Fruit fly (Drosophila melanogaster) whole organism, prepupa: ENCODE results near the gene Son.
A peak's percentile ranks its signal among the peaks of the same experiment; 100 is the strongest.

Experiments used
- Blimp-1 ChIP-seq: fragments of 200-800 bp; sonication (Bioruptor generic); optimal IDR thresholded peaks from 3 replicates; lab custom pipeline; 2017; ENCODE audit warnings: missing biosample characterization, missing genetic modification characterization, mild to moderate bottlenecking, moderate library complexity, missing genetic modification reagents
- CG10631 ChIP-seq: fragments of 200-800 bp; sonication (Bioruptor generic); optimal IDR thresholded peaks from 2 replicates; lab custom pipeline; 2016; ENCODE audit warnings: missing biosample characterization, missing genetic modification characterization
- CG10669 ChIP-seq: fragments of 200-800 bp; sonication (Bioruptor generic); optimal IDR thresholded peaks from 3 replicates; lab custom pipeline; 2018; ENCODE audit warnings: missing biosample characterization, mild to moderate bottlenecking, missing genetic modification characterization, moderate library complexity
- CG11294 ChIP-seq: fragments of 200-800 bp; sonication (Bioruptor generic); IDR thresholded peaks from 2 replicates; pipeline ENCODE4 v1.3.6; 2022; ENCODE audit warnings: missing biosample characterization, missing genetic modification characterization
- CG11762 ChIP-seq: fragments of 200-800 bp; sonication (Bioruptor generic); optimal IDR thresholded peaks from 3 replicates; lab custom pipeline; 2016; ENCODE audit warnings: missing biosample characterization, missing genetic modification characterization; ENCODE audit not compliant: insufficient read depth
- CG11902 ChIP-seq: fragments of 200-800 bp; sonication (Bioruptor generic); optimal IDR thresholded peaks from 3 replicates; lab custom pipeline; 2016; ENCODE audit warnings: missing biosample characterization, missing genetic modification characterization
- CG15336 ChIP-seq: fragments of 200-800 bp; sonication (Bioruptor generic); IDR thresholded peaks from 2 replicates; pipeline ENCODE4 v1.3.6; 2022; ENCODE audit warnings: missing biosample characterization, missing genetic modification characterization
- CG1621 ChIP-seq: fragments of 200-800 bp; sonication (Bioruptor generic); optimal IDR thresholded peaks from 3 replicates; lab custom pipeline; 2018; ENCODE audit warnings: missing biosample characterization, mild to moderate bottlenecking, missing genetic modification characterization
- CG16779 ChIP-seq: fragments of 200-800 bp; sonication (Bioruptor generic); optimal IDR thresholded peaks from 3 replicates; lab custom pipeline; 2017; ENCODE audit warnings: missing biosample characterization, mild to moderate bottlenecking, missing genetic modification characterization
- CG3032 ChIP-seq: fragments of 200-800 bp; optimal IDR thresholded peaks from 2 replicates; lab custom pipeline; 2019; ENCODE audit warnings: missing biosample characterization, mild to moderate bottlenecking, missing genetic modification characterization, moderate library complexity
- CG31627 ChIP-seq: fragments of 200-800 bp; sonication (Bioruptor generic); optimal IDR thresholded peaks from 3 replicates; lab custom pipeline; 2016; ENCODE audit warnings: missing biosample characterization, missing genetic modification characterization
- CG32006 ChIP-seq: fragments of 200-800 bp; sonication (Bioruptor generic); optimal IDR thresholded peaks from 3 replicates; lab custom pipeline; 2017; ENCODE audit warnings: missing biosample characterization, mild to moderate bottlenecking, missing genetic modification characterization
- CG34406 ChIP-seq: fragments of 200-800 bp; sonication (Bioruptor generic); optimal IDR thresholded peaks from 3 replicates; lab custom pipeline; 2016; ENCODE audit warnings: missing biosample characterization, missing genetic modification characterization
- CG4318 ChIP-seq: fragments of 200-800 bp; sonication (Bioruptor generic); optimal IDR thresholded peaks from 3 replicates; lab custom pipeline; 2017; ENCODE audit warnings: missing biosample characterization, mild to moderate bottlenecking, missing genetic modification characterization
- CG6163 ChIP-seq: fragments of 200-800 bp; sonication (Bioruptor generic); IDR thresholded peaks from 3 replicates; pipeline ENCODE4 v1.3.6; 2022; ENCODE audit warnings: missing biosample characterization, missing genetic modification characterization
- CG6276 ChIP-seq: fragments of 200-800 bp; sonication (Bioruptor generic); optimal IDR thresholded peaks from 2 replicates; lab custom pipeline; 2017; ENCODE audit warnings: missing biosample characterization, mild to moderate bottlenecking, missing genetic modification characterization
- CG6808 ChIP-seq: fragments of 200-800 bp; sonication (Bioruptor generic); optimal IDR thresholded peaks from 3 replicates; lab custom pipeline; 2017; ENCODE audit warnings: missing biosample characterization, missing genetic modification characterization, mild to moderate bottlenecking, moderate library complexity, missing genetic modification reagents
- CG6854 ChIP-seq: fragments of 200-800 bp; sonication (Bioruptor generic); optimal IDR thresholded peaks from 2 replicates; lab custom pipeline; 2017; ENCODE audit warnings: missing biosample characterization, mild to moderate bottlenecking, missing genetic modification characterization
- CG7368 ChIP-seq: fragments of 200-800 bp; sonication (Bioruptor generic); optimal IDR thresholded peaks from 3 replicates; lab custom pipeline; 2016; ENCODE audit warnings: missing biosample characterization, missing genetic modification characterization
- CG8119 ChIP-seq: fragments of 200-800 bp; sonication (Bioruptor generic); IDR thresholded peaks from 3 replicates; pipeline ENCODE4 v1.3.6; 2022; ENCODE audit warnings: missing biosample characterization, missing genetic modification characterization
- CG8632 ChIP-seq: fragments of 200-800 bp; sonication (Bioruptor generic); optimal IDR thresholded peaks from 3 replicates; lab custom pipeline; 2016; ENCODE audit warnings: missing biosample characterization, missing genetic modification characterization
- CG9139 ChIP-seq: fragments of 200-800 bp; sonication (Bioruptor generic); optimal IDR thresholded peaks from 3 replicates; lab custom pipeline; 2017; ENCODE audit warnings: missing biosample characterization, mild to moderate bottlenecking, missing genetic modification characterization
- Eip93F ChIP-seq: fragments of 200-800 bp; sonication (Bioruptor generic); optimal IDR thresholded peaks from 2 replicates; lab custom pipeline; 2016; ENCODE audit warnings: missing biosample characterization, mild to moderate bottlenecking, missing genetic modification characterization
- Ets21C ChIP-seq: fragments of 200-800 bp; sonication (Bioruptor generic); optimal IDR thresholded peaks from 3 replicates; lab custom pipeline; 2016; ENCODE audit warnings: missing biosample characterization, missing genetic modification characterization
- Gug ChIP-seq: fragments of 200-800 bp; sonication (Bioruptor generic); IDR thresholded peaks from 2 replicates; pipeline ENCODE4 v1.3.6; 2022; ENCODE audit warnings: missing biosample characterization, missing genetic modification characterization
- Hr38 ChIP-seq: sonication (Bioruptor generic); optimal IDR thresholded peaks from 2 replicates; lab custom pipeline; 2016; ENCODE audit warnings: missing biosample characterization, missing genetic modification characterization
- Hr39 ChIP-seq: fragments of 200-800 bp; sonication (Bioruptor generic); optimal IDR thresholded peaks from 2 replicates; lab custom pipeline; 2016; ENCODE audit warnings: missing biosample characterization, missing genetic modification characterization
- Lpt ChIP-seq: fragments of 200-800 bp; sonication (Bioruptor generic); optimal IDR thresholded peaks from 3 replicates; lab custom pipeline; 2016; ENCODE audit warnings: missing biosample characterization, missing genetic modification characterization
- Met ChIP-seq: fragments of 200-800 bp; sonication (Bioruptor generic); optimal IDR thresholded peaks from 3 replicates; lab custom pipeline; 2016; ENCODE audit warnings: missing biosample characterization, missing genetic modification characterization
- OdsH ChIP-seq: fragments of 200-800 bp; sonication (Bioruptor generic); optimal IDR thresholded peaks from 3 replicates; lab custom pipeline; 2016; ENCODE audit warnings: missing biosample characterization, missing genetic modification characterization
- Sox14 ChIP-seq: fragments of 200-800 bp; sonication (Bioruptor generic); optimal IDR thresholded peaks from 3 replicates; lab custom pipeline; 2016; ENCODE audit warnings: missing biosample characterization, missing genetic modification characterization
- Sox15 ChIP-seq: fragments of 200-800 bp; sonication (Bioruptor generic); optimal IDR thresholded peaks from 3 replicates; lab custom pipeline; 2016; ENCODE audit warnings: missing biosample characterization, missing genetic modification characterization
- achi ChIP-seq: fragments of 200-800 bp; sonication (Bioruptor generic); optimal IDR thresholded peaks from 3 replicates; lab custom pipeline; 2016; ENCODE audit warnings: missing biosample characterization, missing genetic modification characterization
- acj6 ChIP-seq: fragments of 200-800 bp; sonication (Bioruptor generic); optimal IDR thresholded peaks from 3 replicates; lab custom pipeline; 2016; ENCODE audit warnings: missing biosample characterization, missing genetic modification characterization
- cyc ChIP-seq: fragments of 200-800 bp; sonication (Bioruptor generic); optimal IDR thresholded peaks from 3 replicates; lab custom pipeline; 2016; ENCODE audit warnings: missing biosample characterization, missing genetic modification characterization
- dac ChIP-seq: fragments of 200-800 bp; sonication (Bioruptor generic); optimal IDR thresholded peaks from 2 replicates; lab custom pipeline; 2017; ENCODE audit warnings: missing biosample characterization, mild to moderate bottlenecking, missing genetic modification characterization
- dsx ChIP-seq: fragments of 200-800 bp; optimal IDR thresholded peaks from 3 replicates; lab custom pipeline; 2019; ENCODE audit warnings: missing biosample characterization, mild to moderate bottlenecking, missing genetic modification characterization, moderate library complexity; ENCODE audit not compliant: poor library complexity, severe bottlenecking
- eg ChIP-seq: fragments of 200-800 bp; sonication (Bioruptor generic); IDR thresholded peaks from 3 replicates; pipeline ENCODE4 v1.3.6; 2022; ENCODE audit warnings: missing biosample characterization, missing genetic modification characterization
- esn ChIP-seq: fragments of 200-800 bp; sonication (Bioruptor generic); optimal IDR thresholded peaks from 2 replicates; lab custom pipeline; 2016; ENCODE audit warnings: missing biosample characterization, mild to moderate bottlenecking, missing genetic modification characterization, moderate library complexity
- fd59A ChIP-seq: fragments of 200-800 bp; sonication (Bioruptor generic); optimal IDR thresholded peaks from 2 replicates; lab custom pipeline; 2017; ENCODE audit warnings: missing biosample characterization, mild to moderate bottlenecking, missing genetic modification characterization, missing genetic modification reagents
- fd85E ChIP-seq: fragments of 200-800 bp; sonication (Bioruptor generic); optimal IDR thresholded peaks from 3 replicates; lab custom pipeline; 2016; ENCODE audit warnings: missing biosample characterization, missing genetic modification characterization
- fkh ChIP-seq: fragments of 200-800 bp; sonication (Bioruptor generic); optimal IDR thresholded peaks from 3 replicates; lab custom pipeline; 2017; ENCODE audit warnings: missing biosample characterization, mild to moderate bottlenecking, missing genetic modification characterization, moderate library complexity
- lz ChIP-seq: fragments of 200-800 bp; sonication (Bioruptor generic); optimal IDR thresholded peaks from 3 replicates; lab custom pipeline; 2016; ENCODE audit warnings: missing biosample characterization, missing genetic modification characterization
- net ChIP-seq: fragments of 200-800 bp; sonication (Bioruptor generic); optimal IDR thresholded peaks from 3 replicates; lab custom pipeline; 2016; ENCODE audit warnings: missing biosample characterization, missing genetic modification characterization
- salr ChIP-seq, 2 experiments: fragments of 200-800 bp; sonication (Bioruptor generic); optimal IDR thresholded peaks; 3 replicates each; lab custom pipeline; 2016 to 2018; ENCODE audit warnings: missing biosample characterization in 2 of 2, missing genetic modification characterization in 2 of 2, mild to moderate bottlenecking in 1 of 2
- spab ChIP-seq: fragments of 200-800 bp; sonication (Bioruptor generic); optimal IDR thresholded peaks from 2 replicates; lab custom pipeline; 2017; ENCODE audit warnings: missing biosample characterization, mild to moderate bottlenecking, missing genetic modification characterization, missing genetic modification reagents
- ss ChIP-seq, 2 experiments: fragments of 200-800 bp; sonication (Bioruptor generic); optimal IDR thresholded peaks; 2 replicates in 1 of 2; 3 replicates in 1 of 2; lab custom pipeline; 2017 to 2018; ENCODE audit warnings: mild to moderate bottlenecking in 2 of 2, missing biosample characterization in 2 of 2, missing genetic modification characterization in 2 of 2, moderate library complexity in 1 of 2
- svp ChIP-seq: fragments of 200-800 bp; sonication (Bioruptor generic); peaks from one replicate; lab custom pipeline; 2016; ENCODE audit warnings: missing biosample characterization, missing genetic modification characterization
- topi ChIP-seq: fragments of 200-800 bp; sonication (Bioruptor generic); optimal IDR thresholded peaks from 3 replicates; lab custom pipeline; 2016; ENCODE audit warnings: missing biosample characterization, missing genetic modification characterization
- vri ChIP-seq: fragments of 200-800 bp; sonication (Bioruptor generic); optimal IDR thresholded peaks from 3 replicates; lab custom pipeline; 2016; ENCODE audit warnings: missing biosample characterization, mild to moderate bottlenecking, missing genetic modification characterization

The Son gene

DNA sequence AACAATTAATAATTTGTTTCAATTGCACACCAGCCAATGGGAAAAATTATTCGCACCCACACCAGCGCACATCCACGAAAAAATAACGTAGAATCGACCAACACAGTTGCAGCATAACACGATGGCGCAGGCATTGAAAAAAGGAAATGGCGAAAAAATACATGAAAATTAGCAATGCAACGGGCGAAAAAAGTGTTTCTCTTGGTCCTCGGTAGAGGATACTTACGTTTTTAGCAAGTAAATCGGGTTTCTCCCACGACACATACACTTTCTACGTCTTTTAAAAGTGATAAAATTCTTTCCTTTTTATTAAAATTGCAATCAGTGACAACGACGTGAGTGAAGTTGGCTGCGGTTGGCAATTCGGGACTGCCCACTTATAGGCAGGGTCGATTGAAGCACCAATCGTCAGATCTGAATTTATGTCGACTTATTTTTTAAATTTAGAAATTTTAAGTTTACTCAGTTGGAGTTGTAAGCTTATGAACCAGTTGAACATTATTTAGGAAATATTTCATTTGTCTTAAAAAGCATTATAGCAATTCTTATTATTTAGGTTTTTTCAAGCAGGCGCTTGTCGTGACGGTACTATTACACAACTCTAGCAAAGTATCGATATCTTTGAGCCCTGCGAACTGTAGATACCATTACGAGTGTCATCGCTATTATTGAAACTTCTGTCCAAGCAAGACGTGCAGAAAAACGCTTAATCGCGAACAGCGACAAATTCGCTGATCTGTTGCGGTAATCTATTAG, at the start of gene Son, which contains the start of gene Kap-alpha3:
Gene Son (plus strand): TSS at position 661 of the 756 bp plus-strand sequence.
Gene Kap-alpha3 (minus strand): TSS at position 352 of the 756 bp plus-strand sequence.
- TF ChIP-seq dac (GFP tag; lab: Kevin White, UChicago) (peak; percentile 63), CG11902 (GFP tag; lab: Kevin White, UChicago) (peak; percentile 74), Lpt (GFP tag; lab: Kevin White, UChicago) (peak; percentile 56), CG8119 (0 out of 3 replicates have a peak, but pooled peaks have one; percentile 41), CG11762 (GFP tag; lab: Kevin White, UChicago) (peak; percentile 70), vri (GFP tag; lab: Kevin White, UChicago) (peak; percentile 91), CG32006 (GFP tag; lab: Kevin White, UChicago) (peak; percentile 79), Blimp-1 (GFP tag; lab: Kevin White, UChicago) (peak; percentile 81), CG4318 (peak; percentile 53), CG1621 (peak; percentile 70), fkh (GFP tag; lab: Kevin White, UChicago) (peak; percentile 81), acj6 (GFP tag; lab: Kevin White, UChicago) (peak; percentile 85), salr (GFP tag; optimal IDR thresholded peaks at IDR 0.05; lab: Kevin White, UChicago) (peak; percentile 70 to 82), CG34406 (peak; percentile 82), Gug (peak; percentile 57), lz (peak; percentile 91), net (peak; percentile 83), achi (GFP tag; lab: Kevin White, UChicago) (peak; percentile 84), CG7368 (GFP tag; lab: Kevin White, UChicago) (peak; percentile 81), Sox15 (peak; percentile 76), topi (GFP tag; lab: Kevin White, UChicago) (peak; percentile 88), spab (GFP tag; lab: Kevin White, UChicago) (peak; percentile 61), esn (GFP tag; lab: Kevin White, UChicago) (peak; percentile 94), CG15336 (0 out of 2 replicates have a peak, but pooled peaks have one; percentile 21), fd59A (GFP tag; lab: Kevin White, UChicago) (peak; percentile 69), CG16779 (tag; lab: Kevin White, UChicago) (peak; percentile 78), CG6163 (peak; percentile 85), CG6276 (GFP tag; lab: Kevin White, UChicago) (peak; percentile 40), cyc (GFP tag; lab: Kevin White, UChicago) (peak; percentile 91), CG3032 (peak; percentile 78), eg (GFP tag; lab: Robert Waterston, UW) (peak; percentile 84), CG10631 (peak; percentile 85), CG31627 (peak; percentile 93), svp (no peak), CG6808 (GFP tag; lab: Kevin White, UChicago) (peak; percentile 83), dsx (peak; percentile 65), Met (peak; percentile 89), Sox14 (GFP tag; lab: Kevin White, UChicago) (peak; percentile 88), fd85E (GFP tag; lab: Kevin White, UChicago) (peak; percentile 81), ss (GFP tag; optimal IDR thresholded peaks at IDR 0.05; lab: Kevin White, UChicago) (peak; percentile 67 to 91), CG6854 (GFP tag; lab: Kevin White, UChicago) (peak; percentile 92), OdsH (GFP tag; lab: Kevin White, UChicago) (peak; percentile 87), CG9139 (GFP tag; lab: Kevin White, UChicago) (peak; percentile 83), Hr39 (GFP tag; lab: Kevin White, UChicago) (peak; percentile 91), CG11294 (GFP tag; lab: Robert Waterston, UW) (peak; percentile 56; the same call in 1 of the 2 replicates), Ets21C (GFP tag; lab: Kevin White, UChicago) (peak; percentile 84), Eip93F (no peak), CG8632 (GFP tag; lab: Kevin White, UChicago) (peak; percentile 72), CG10669 (GFP tag; lab: Kevin White, UChicago) (peak; percentile 75), Hr38 (GFP tag; lab: Kevin White, UChicago) (peak; percentile 9)
